Worm (Caenorhabditis elegans) whole organism, late embryonic: Measurements from ENCODE around the gene scrm-7.

Experiments used
- dve-1 ChIP-seq: sonication (generic microtip); optimal IDR thresholded peaks from 2 replicates; lab custom pipeline; 2017; ENCODE audit warnings: antibody characterized with exemption, mild to moderate bottlenecking, missing genetic modification characterization, missing compliant biosample characterization
- elt-2 ChIP-seq: sonication (generic microtip); optimal IDR thresholded peaks from 2 replicates; lab custom pipeline; 2016; ENCODE audit warnings: missing genetic modification reagents, missing genetic modification characterization, missing compliant biosample characterization
- pros-1 ChIP-seq: fragments of 150-350 bp; optimal IDR thresholded peaks from 2 replicates; lab custom pipeline; 2014; ENCODE audit warnings: missing biosample characterization, missing genetic modification reagents, missing genetic modification characterization
- ttx-3 ChIP-seq: sonication (generic microtip); optimal IDR thresholded peaks from 2 replicates; lab custom pipeline; 2016; ENCODE audit warnings: missing genetic modification reagents, missing genetic modification characterization, missing compliant biosample characterization

DNA sequence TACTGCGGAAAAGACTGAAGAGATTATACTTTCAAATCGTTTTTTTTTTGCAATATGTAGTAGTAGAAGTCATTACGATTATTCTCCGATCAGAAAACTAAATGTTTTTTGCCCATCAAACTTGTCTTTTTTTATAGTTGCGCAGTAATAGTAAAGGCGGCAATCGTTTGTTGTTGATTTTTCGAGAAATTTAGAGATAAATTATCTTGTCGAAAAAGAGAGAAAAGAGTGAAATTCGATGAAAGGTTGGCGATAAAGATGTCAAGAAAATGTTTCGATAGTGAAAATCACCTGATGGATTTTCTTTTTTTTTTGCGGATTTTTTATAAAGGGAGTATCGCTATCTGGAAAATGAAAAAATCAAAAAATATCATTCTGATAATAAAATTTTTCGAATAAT lies 8.9 kb upstream of the scrm-7 start:
- no peak for TF ChIP-seq ttx-3 (tag; lab: Kevin White, UChicago)
- no peak for TF ChIP-seq elt-2
- no peak for TF ChIP-seq dve-1 (tag; lab: Kevin White, UChicago)
- TF ChIP-seq pros-1 (tag; lab: Kevin White, UChicago): no peak
